Worm (Caenorhabditis elegans): ENCODE results near the gene dhs-5.
A peak's percentile ranks its signal among the peaks of the same experiment; 100 is the strongest.

Gene dhs-5

DNA sequence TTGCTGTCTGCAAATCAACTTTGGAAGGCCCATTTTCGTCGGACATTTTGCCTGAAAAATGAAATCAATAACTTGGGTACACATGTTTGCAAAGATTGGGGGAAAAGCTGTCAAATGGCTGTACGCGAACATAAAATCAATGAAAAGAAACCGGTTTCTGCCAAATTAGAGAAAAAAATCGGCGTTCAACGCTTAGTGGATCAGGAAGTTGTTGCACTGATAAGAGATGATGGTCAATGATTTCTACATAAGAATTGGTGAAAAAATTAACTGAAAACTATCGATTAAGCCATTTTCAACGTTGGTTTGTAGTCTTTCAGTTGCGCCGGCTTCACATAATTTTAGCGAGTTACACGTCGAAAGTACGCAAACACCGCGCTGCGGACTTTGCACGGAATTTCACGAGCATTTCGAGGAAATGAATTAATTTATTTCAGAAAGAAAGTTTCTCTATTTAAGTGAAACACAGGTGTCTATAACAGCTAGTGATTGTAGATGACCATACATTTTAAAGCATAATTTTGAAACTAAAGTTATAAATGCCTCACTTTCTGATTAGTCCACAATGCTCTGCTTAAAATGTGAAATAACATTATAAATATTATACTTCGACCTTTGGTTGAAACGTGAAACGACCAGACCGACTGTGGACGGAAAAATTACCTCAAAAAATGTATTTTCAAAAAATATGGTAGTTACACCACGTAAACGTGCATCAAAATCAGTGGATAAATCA, 24.0 kb upstream of the dhs-5 start, which contains the start of the genes F07F6.4 and F07F6.2:
Gene F07F6.4 (minus strand): TSS at position 51 of the 736 bp plus-strand sequence.
Gene F07F6.2 (plus strand): TSS at position 686 of the 736 bp plus-strand sequence.
- TF ChIP-seq eor-1 (tag; optimal IDR thresholded peaks at IDR 0.05) (no peak), nfya-1 (tag; optimal IDR thresholded peaks at IDR 0.05; ENCODE audit: insufficient read depth) (peak; percentile 31), egl-27 (tag; optimal IDR thresholded peaks at IDR 0.05) (no peak), snpc-4 (tag; optimal IDR thresholded peaks at IDR 0.05) (peak; percentile 41), lin-15B (tag; optimal IDR thresholded peaks at IDR 0.05) (peak; percentile 28), nhr-25 (tag; optimal IDR thresholded peaks at IDR 0.05) (peak; percentile 7), ztf-4 (tag; optimal IDR thresholded peaks at IDR 0.05) (no peak), sea-2 (GFP tag; optimal IDR thresholded peaks at IDR 0.05) (no peak), R02D3.7 (tag; optimal IDR thresholded peaks at IDR 0.05) (no peak), ceh-28 (tag; optimal IDR thresholded peaks at IDR 0.05) (no peak), skn-1 (tag; optimal IDR thresholded peaks at IDR 0.05) (no peak), tbx-2 (tag; optimal IDR thresholded peaks at IDR 0.05) (no peak), ztf-11 (tag; optimal IDR thresholded peaks at IDR 0.05) (no peak), elt-2 (tag; optimal IDR thresholded peaks at IDR 0.05) (peak; percentile 49), mdl-1 (tag; optimal IDR thresholded peaks at IDR 0.05) (no peak), unc-62 (GFP tag; optimal IDR thresholded peaks at IDR 0.05) (no peak), nhr-11 (tag; optimal IDR thresholded peaks at IDR 0.05) (no peak), zag-1 (tag; optimal IDR thresholded peaks at IDR 0.05) (no peak), fos-1 (tag; optimal IDR thresholded peaks at IDR 0.05) (no peak), fkh-2 (tag; optimal IDR thresholded peaks at IDR 0.05) (no peak), hmg-11 (tag; optimal IDR thresholded peaks at IDR 0.05) (peak; percentile 22), ceh-82 (tag; optimal IDR thresholded peaks at IDR 0.05) (no peak)

DNA sequence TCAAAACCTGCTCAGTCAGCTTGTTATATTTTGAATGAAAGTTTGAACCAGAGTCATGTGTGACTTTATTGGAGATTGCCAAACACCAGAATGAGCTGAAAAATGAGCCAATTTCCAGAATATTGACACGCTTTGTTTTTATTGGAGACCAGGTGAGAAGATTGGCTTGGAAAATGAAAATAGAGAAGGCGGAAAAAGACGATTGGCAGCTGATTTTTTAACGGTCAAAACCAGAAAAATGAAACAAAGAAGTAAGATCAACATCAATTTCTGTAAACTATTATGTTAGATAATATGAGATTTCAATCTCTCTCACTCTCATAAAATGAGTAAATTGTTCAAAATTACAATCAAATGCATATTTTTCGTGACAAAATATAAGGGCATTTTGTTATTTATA, 20.6 kb upstream of the dhs-5 start, which contains the start of gene srx-114:
Gene srx-114 (minus strand): TSS at position 101 of the 400 bp plus-strand sequence.
- TF ChIP-seq elt-3 (tag; optimal IDR thresholded peaks at IDR 0.05) (no peak), ztf-4 (tag; optimal IDR thresholded peaks at IDR 0.05) (no peak), lin-15B (tag; optimal IDR thresholded peaks at IDR 0.05) (no peak), fkh-10 (GFP tag; optimal IDR thresholded peaks at IDR 0.05) (no peak), nhr-12 (tag; optimal IDR thresholded peaks at IDR 0.05) (no peak), ztf-11 (tag; optimal IDR thresholded peaks at IDR 0.05) (no peak), nhr-43 (tag; optimal IDR thresholded peaks at IDR 0.05; ENCODE audit: poor library complexity, severe bottlenecking) (no peak), jun-1 (tag; optimal IDR thresholded peaks at IDR 0.05) (no peak), mml-1 (tag; optimal IDR thresholded peaks at IDR 0.05) (no peak), pha-4 (tag; optimal IDR thresholded peaks at IDR 0.05) (no peak), nfya-1 (tag; optimal IDR thresholded peaks at IDR 0.05; ENCODE audit: insufficient read depth) (no peak), hmg-11 (tag; optimal IDR thresholded peaks at IDR 0.05) (no peak), unc-39 (tag; optimal IDR thresholded peaks at IDR 0.05) (no peak), nhr-67 (tag; optimal IDR thresholded peaks at IDR 0.05) (no peak)

DNA sequence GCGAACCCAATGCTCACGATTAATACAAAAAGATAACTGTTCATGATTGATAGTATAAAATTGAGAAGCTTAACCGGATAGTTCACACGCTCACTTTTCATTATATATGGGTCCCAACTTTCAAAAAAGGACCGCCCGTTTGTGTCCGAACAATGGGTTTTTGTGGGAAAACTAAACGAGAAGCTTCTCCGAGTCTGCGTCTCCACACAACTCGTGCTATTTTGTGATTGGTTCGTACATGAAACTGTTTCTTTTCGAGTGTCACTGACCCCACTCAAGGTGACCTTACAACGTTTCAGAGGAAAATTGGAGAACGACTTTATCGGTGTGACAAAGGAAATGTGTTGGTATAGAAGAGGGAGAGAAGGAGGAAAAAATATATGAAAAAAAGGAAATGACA, 16.8 kb upstream of the dhs-5 start, which contains the start of gene dct-5:
Gene dct-5 (minus strand): TSS at position 101 of the 400 bp plus-strand sequence.
- TF ChIP-seq nhr-25 (tag; optimal IDR thresholded peaks at IDR 0.05) (peak; percentile 29), nhr-28 (tag; optimal IDR thresholded peaks at IDR 0.05) (no peak)

ce11 chrII:5437586-5437985, 16.1 kb upstream of the dhs-5 start, which contains the start of gene F07F6.1:
Gene F07F6.1, plus strand, starts transcription at chrII:5437886.
- TF ChIP-seq aly-2 (tag; optimal IDR thresholded peaks at IDR 0.05) (no peak), ztf-11 (tag; optimal IDR thresholded peaks at IDR 0.05) (no peak), elt-1 (tag; optimal IDR thresholded peaks at IDR 0.05) (no peak)

- TF ChIP-seq hmg-11 (tag; optimal IDR thresholded peaks at IDR 0.05) (no peak), ceh-16 (tag; optimal IDR thresholded peaks at IDR 0.05) (no peak), zag-1 (tag; optimal IDR thresholded peaks at IDR 0.05) (no peak)
Measured at ce11 chrII:5446506-5446905, 7.1 kb upstream of the dhs-5 start, which contains the start of gene nmr-1. Gene nmr-1, minus strand, starts transcription at chrII:5446606.
